Worm (Caenorhabditis elegans) whole organism, L4 larva: ENCODE data around the gene R107.5.

Experiments used
- F26F4.8 ChIP-seq: fragments of 200-800 bp; sonication (Bioruptor generic); conservative IDR thresholded peaks from 2 replicates; pipeline ENCODE4 v1.3.6; 2022; ENCODE audit warnings: missing genetic modification characterization, missing compliant biosample characterization
- F37D6.2 ChIP-seq: sonication (generic microtip); optimal IDR thresholded peaks from 2 replicates; lab custom pipeline; 2016; ENCODE audit warnings: mild to moderate bottlenecking, missing genetic modification characterization, missing compliant biosample characterization
- F49E8.2 ChIP-seq: sonication (generic microtip); optimal IDR thresholded peaks from 2 replicates; lab custom pipeline; 2016; ENCODE audit warnings: missing compliant biosample characterization, mild to moderate bottlenecking, missing genetic modification characterization, borderline replicate concordance
- T26A8.4 ChIP-seq: fragments of 200-800 bp; sonication (Bioruptor generic); IDR thresholded peaks from 2 replicates; pipeline ENCODE4 v1.3.6; 2022; ENCODE audit warnings: missing genetic modification characterization, missing compliant biosample characterization
- Y105C5A.15 ChIP-seq: fragments of 200-800 bp; sonication (Bioruptor generic); IDR thresholded peaks from 2 replicates; pipeline ENCODE4 v1.3.6; 2022; ENCODE audit warnings: missing genetic modification characterization, missing compliant biosample characterization
- ZK337.2 ChIP-seq: fragments of 200-800 bp; sonication (Bioruptor generic); IDR thresholded peaks from 2 replicates; pipeline ENCODE4 v1.3.6; 2022; ENCODE audit warnings: missing genetic modification reagents, missing genetic modification characterization, missing compliant biosample characterization
- ceh-20 ChIP-seq: fragments of 200-800 bp; sonication (Bioruptor generic); IDR thresholded peaks from 2 replicates; pipeline ENCODE4 v1.3.6; 2022; ENCODE audit warnings: missing genetic modification reagents, missing genetic modification characterization, missing compliant biosample characterization
- ceh-32 ChIP-seq: sonication (generic microtip); optimal IDR thresholded peaks from 2 replicates; lab custom pipeline; 2016; ENCODE audit warnings: mild to moderate bottlenecking, missing genetic modification characterization, missing compliant biosample characterization; ENCODE audit not compliant: poor library complexity
- ceh-62 ChIP-seq: sonication (generic microtip); optimal IDR thresholded peaks from 2 replicates; lab custom pipeline; 2017; ENCODE audit warnings: missing biosample characterization, missing genetic modification characterization
- ces-1 ChIP-seq: fragments of 150-350 bp; sonication (generic microtip); optimal IDR thresholded peaks from 4 replicates; lab custom pipeline; 2014; ENCODE audit warnings: missing biosample characterization, missing genetic modification reagents, missing genetic modification characterization
- daf-16 ChIP-seq, 3 experiments: sonication (generic microtip); optimal IDR thresholded peaks; 2 replicates each; lab custom pipeline; 2016 to 2017; ENCODE audit warnings: missing genetic modification characterization in 3 of 3, missing genetic modification reagents in 3 of 3, mild to moderate bottlenecking in 2 of 3, missing compliant biosample characterization in 2 of 3, missing biosample characterization in 1 of 3, moderate library complexity in 1 of 3
- dmd-6 ChIP-seq: fragments of 200-800 bp; sonication (Bioruptor generic); IDR thresholded peaks from 2 replicates; pipeline ENCODE4 v1.3.6; 2022; ENCODE audit warnings: missing genetic modification reagents, missing genetic modification characterization, missing compliant biosample characterization
- dmd-8 ChIP-seq: fragments of 200-800 bp; sonication (Bioruptor generic); IDR thresholded peaks from 2 replicates; pipeline ENCODE4 v1.3.6; 2022; ENCODE audit warnings: missing genetic modification characterization, missing compliant biosample characterization
- duxl-1 ChIP-seq: sonication (generic microtip); optimal IDR thresholded peaks from 2 replicates; lab custom pipeline; 2016; ENCODE audit warnings: mild to moderate bottlenecking, missing genetic modification characterization, moderate library complexity, missing compliant biosample characterization; ENCODE audit not compliant: poor library complexity
- dve-1 ChIP-seq: sonication (generic microtip); optimal IDR thresholded peaks from 2 replicates; lab custom pipeline; 2017; ENCODE audit warnings: antibody characterized with exemption, mild to moderate bottlenecking, missing genetic modification characterization, missing compliant biosample characterization; ENCODE audit not compliant: insufficient read depth
- hlh-11 ChIP-seq: fragments of 200-800 bp; sonication (Bioruptor generic); optimal IDR thresholded peaks from 2 replicates; lab custom pipeline; 2018; ENCODE audit warnings: mild to moderate bottlenecking, missing genetic modification characterization, missing compliant biosample characterization
- hlh-30 ChIP-seq: sonication (generic microtip); optimal IDR thresholded peaks from 2 replicates; lab custom pipeline; 2017; ENCODE audit warnings: antibody characterized with exemption, mild to moderate bottlenecking, missing genetic modification characterization, missing compliant biosample characterization; ENCODE audit not compliant: insufficient read depth
- jun-1 ChIP-seq: fragments of 150-350 bp; optimal IDR thresholded peaks from 2 replicates; lab custom pipeline; 2014; ENCODE audit warnings: missing biosample characterization, missing genetic modification reagents, missing genetic modification characterization
- lin-29 ChIP-seq: fragments of 200-800 bp; sonication (Bioruptor generic); IDR thresholded peaks from 2 replicates; pipeline ENCODE4 v1.3.6; 2022; ENCODE audit warnings: missing genetic modification reagents, missing genetic modification characterization, missing compliant biosample characterization
- mes-2 ChIP-seq: sonication (generic microtip); optimal IDR thresholded peaks from 2 replicates; lab custom pipeline; 2016; ENCODE audit warnings: missing genotype, mild to moderate bottlenecking, missing genetic modification characterization, missing compliant biosample characterization; ENCODE audit not compliant: poor library complexity, severe bottlenecking
- nhr-11 ChIP-seq: fragments of 150-350 bp; optimal IDR thresholded peaks from 2 replicates; lab custom pipeline; 2014; ENCODE audit warnings: missing biosample characterization, missing genetic modification characterization
- nhr-111 ChIP-seq: fragments of 200-800 bp; sonication (Bioruptor generic); optimal IDR thresholded peaks from 2 replicates; lab custom pipeline; 2018; ENCODE audit warnings: mild to moderate bottlenecking, missing genetic modification characterization, missing compliant biosample characterization
- nhr-237 ChIP-seq: sonication (generic microtip); optimal IDR thresholded peaks from 2 replicates; lab custom pipeline; 2017; ENCODE audit warnings: missing biosample characterization, missing genetic modification characterization
- nhr-25 ChIP-seq: sonication (generic microtip); optimal IDR thresholded peaks from 2 replicates; lab custom pipeline; 2017; ENCODE audit warnings: missing genetic modification characterization, mild to moderate bottlenecking, missing compliant biosample characterization, antibody characterized with exemption, moderate library complexity, borderline replicate concordance; ENCODE audit not compliant: insufficient read depth
- nhr-28 ChIP-seq: fragments of 150-350 bp; optimal IDR thresholded peaks from 2 replicates; lab custom pipeline; 2014; ENCODE audit warnings: missing biosample characterization, missing genetic modification characterization
- nhr-6 ChIP-seq: fragments of 150-350 bp; optimal IDR thresholded peaks from 2 replicates; lab custom pipeline; 2014; ENCODE audit warnings: missing biosample characterization, missing genetic modification characterization
- nhr-77 ChIP-seq: fragments of 150-350 bp; optimal IDR thresholded peaks from 2 replicates; lab custom pipeline; 2014; ENCODE audit warnings: missing biosample characterization, missing genetic modification characterization
- pha-4 ChIP-seq, 2 experiments: fragments of 150-350 bp in 1 of 2; fragments of 200-800 bp in 1 of 2; sonication (Bioruptor generic) in 1 of 2; IDR thresholded peaks in 1 of 2; optimal IDR thresholded peaks in 1 of 2; 2 replicates each; pipeline versions ENCODE4 v1.3.6 to Lab custom; 2014 to 2022; ENCODE audit warnings: missing genetic modification characterization in 2 of 2, missing genetic modification reagents in 2 of 2, missing biosample characterization in 1 of 2, missing compliant biosample characterization in 1 of 2
- php-3 ChIP-seq: fragments of 200-800 bp; sonication (Bioruptor generic); IDR thresholded peaks from 2 replicates; pipeline ENCODE4 v1.3.6; 2022; ENCODE audit warnings: missing genetic modification reagents, missing genetic modification characterization, missing compliant biosample characterization
- pqm-1 ChIP-seq: sonication (generic microtip); optimal IDR thresholded peaks from 2 replicates; lab custom pipeline; 2017; ENCODE audit warnings: missing biosample characterization, missing genetic modification characterization
- snpc-1.2 ChIP-seq: fragments of 200-800 bp; sonication (Bioruptor generic); IDR thresholded peaks from 2 replicates; pipeline ENCODE4 v1.3.6; 2022; ENCODE audit warnings: missing genetic modification reagents, missing genetic modification characterization, missing compliant biosample characterization
- tra-1 ChIP-seq: fragments of 200-800 bp; sonication (Bioruptor generic); IDR thresholded peaks from 2 replicates; pipeline ENCODE4 v1.3.6; 2022; ENCODE audit warnings: missing genetic modification reagents, missing genetic modification characterization, missing compliant biosample characterization
- zfp-2 ChIP-seq: sonication (generic microtip); optimal IDR thresholded peaks from 2 replicates; lab custom pipeline; 2016; ENCODE audit warnings: mild to moderate bottlenecking, missing genetic modification characterization, missing compliant biosample characterization
- zip-2 ChIP-seq: fragments of 150-350 bp; optimal IDR thresholded peaks from 2 replicates; lab custom pipeline; 2014; ENCODE audit warnings: missing biosample characterization, missing genetic modification characterization
- ztf-11 ChIP-seq: fragments of 150-350 bp; optimal IDR thresholded peaks from 2 replicates; lab custom pipeline; 2014; ENCODE audit warnings: missing biosample characterization, missing genetic modification characterization

The R107.5 gene

DNA sequence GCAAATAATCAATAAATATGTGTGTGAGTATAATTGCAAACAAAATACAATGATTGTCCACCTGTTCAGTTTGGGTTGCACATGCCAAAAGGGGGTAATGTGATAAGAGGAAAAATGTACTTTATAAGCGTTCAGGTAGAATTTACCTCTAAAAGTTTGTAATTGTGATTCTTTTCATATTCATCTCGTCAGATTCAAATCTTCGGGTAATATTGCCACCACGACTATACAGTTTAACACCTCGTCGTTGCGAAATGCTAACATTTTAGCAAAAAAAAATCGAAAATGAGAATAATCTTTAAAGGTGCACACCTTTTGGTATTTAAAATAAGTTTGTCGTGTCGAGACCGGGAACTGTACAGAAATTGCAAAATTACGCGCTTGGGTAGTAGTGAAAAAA lies 10.4 kb downstream of the R107.5 start, which contains the start of gene nac-2:
Gene nac-2 (minus strand): TSS at position 101 of the 400 bp plus-strand sequence.
- no peak for TF ChIP-seq jun-1
- TF ChIP-seq nhr-25, result no peak
- no peak for TF ChIP-seq Y105C5A.15
- TF ChIP-seq daf-16 (GFP tag; optimal IDR thresholded peaks at IDR 0.05; lab: Kevin White, UChicago), result no peak
- peak; percentile 15 for TF ChIP-seq daf-16 (tag; optimal IDR thresholded peaks at IDR 0.05; lab: Kevin White, UChicago)
- TF ChIP-seq duxl-1 (tag; lab: Kevin White, UChicago), result no peak
- no peak for TF ChIP-seq zip-2 (tag; lab: Kevin White, UChicago)

DNA sequence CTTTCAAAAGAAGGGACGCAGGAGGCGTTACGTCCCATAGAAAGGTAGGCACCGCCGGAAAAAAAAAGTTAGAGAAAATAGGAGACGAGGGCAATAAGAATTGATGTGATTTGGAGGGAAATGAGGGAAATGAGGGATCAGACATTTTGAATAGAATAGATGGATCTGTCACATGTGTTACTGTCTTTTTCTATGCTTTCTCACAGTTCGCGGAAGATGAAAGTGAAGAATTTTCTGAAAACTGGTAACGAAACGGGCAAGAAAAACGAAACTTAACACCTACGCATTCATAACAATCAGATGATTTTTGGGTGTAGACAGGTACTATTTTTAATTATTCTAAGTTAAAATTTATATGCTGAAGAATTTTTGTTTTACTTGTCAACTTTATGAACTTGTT lies 15.9 kb downstream of the R107.5 start, which contains the start of gene R107.9:
Gene R107.9 (plus strand): TSS at position 301 of the 400 bp plus-strand sequence.
- TF ChIP-seq pqm-1 (tag; lab: Kevin White, UChicago) (no peak), nhr-237 (tag; lab: Kevin White, UChicago) (no peak), nhr-111 (GFP tag; lab: Kevin White, UChicago) (no peak), nhr-6 (tag; lab: Kevin White, UChicago) (no peak), pha-4 (GFP tag; IDR thresholded peaks at IDR 0.05; lab: Robert Waterston, UW) (no peak), pha-4 (tag; optimal IDR thresholded peaks at IDR 0.05; lab: Kevin White, UChicago) (no peak), ceh-32 (no peak), ces-1 (GFP tag; lab: Kevin White, UChicago) (no peak), dmd-8 (GFP tag; lab: Robert Waterston, UW) (no peak), ceh-20 (no peak)
- TF ChIP-seq, all 104 proteins: peak for 0

ce11 chrIII:9035037-9035436 lies 18.6 kb downstream of the R107.5 start:
- TF ChIP-seq daf-16 (GFP tag; optimal IDR thresholded peaks at IDR 0.05; lab: Kevin White, UChicago) (no peak), daf-16 (tag; optimal IDR thresholded peaks at IDR 0.05; lab: Kevin White, UChicago) (peak; percentile 66), dmd-6 (GFP tag; lab: Robert Waterston, UW) (peak; percentile 53), pqm-1 (tag; lab: Kevin White, UChicago) (peak; percentile 88), hlh-11 (tag; lab: Kevin White, UChicago) (peak; percentile 46), dve-1 (tag; lab: Kevin White, UChicago) (peak; percentile 83), nhr-28 (tag; lab: Kevin White, UChicago) (peak; percentile 46), php-3 (peak; percentile 87), ztf-11 (no peak), snpc-1.2 (GFP tag; lab: Robert Waterston, UW) (no peak), tra-1 (GFP tag; lab: Robert Waterston, UW) (0 out of 2 replicates have a peak, but pooled peaks have one; percentile 23)

ce11 chrIII:9034133-9034532 lies 19.5 kb downstream of the R107.5 start:
- TF ChIP-seq ceh-62 (tag; lab: Kevin White, UChicago), result no peak
- TF ChIP-seq dmd-6 (GFP tag; lab: Robert Waterston, UW), result 0 out of 2 replicates have a peak, but pooled peaks have one; percentile 27

- no peak for TF ChIP-seq daf-16 (GFP tag; optimal IDR thresholded peaks at IDR 0.05; lab: Kevin White, UChicago)
- peak; percentile 61 for TF ChIP-seq daf-16 (tag; optimal IDR thresholded peaks at IDR 0.05; lab: Kevin White, UChicago)
- no peak for TF ChIP-seq T26A8.4 (GFP tag; lab: Robert Waterston, UW)
- peak; percentile 13 for TF ChIP-seq nhr-28 (tag; lab: Kevin White, UChicago)
- peak; percentile 16 for TF ChIP-seq nhr-77 (tag; lab: Kevin White, UChicago)
- TF ChIP-seq F37D6.2 (tag; lab: Kevin White, UChicago), result no peak
- peak; percentile 15 for TF ChIP-seq dve-1 (tag; lab: Kevin White, UChicago)
- TF ChIP-seq hlh-30 (tag; lab: Kevin White, UChicago), result peak; percentile 10
- peak; percentile 54 for TF ChIP-seq pqm-1 (tag; lab: Kevin White, UChicago)
These were observed 22.8 kb downstream of the R107.5 start for ce11 chrIII:9030818-9031217.

DNA sequence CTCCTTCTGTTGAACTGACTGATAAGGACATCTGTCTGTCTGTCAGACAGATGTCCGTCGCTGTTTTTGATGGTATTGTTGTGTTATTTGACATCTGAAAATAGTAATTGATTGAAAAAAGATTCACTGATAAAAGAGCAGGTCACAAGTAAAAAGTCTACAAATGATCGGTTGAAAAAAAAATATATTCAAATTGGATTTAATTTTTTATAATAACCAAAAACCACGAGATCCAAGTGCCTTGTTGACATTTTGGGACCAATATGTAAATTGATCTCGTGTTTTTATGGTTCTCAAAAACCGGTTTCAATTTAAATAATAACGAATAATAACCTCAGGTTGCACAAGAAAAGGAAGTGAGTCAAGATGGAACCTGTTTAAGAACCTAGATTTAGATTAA lies 26.6 kb downstream of the R107.5 start, which contains the start of gene F59B2.13:
Gene F59B2.13 (minus strand): TSS at position 101 of the 400 bp plus-strand sequence.
- no peak for TF ChIP-seq zip-2 (tag; lab: Kevin White, UChicago)
- TF ChIP-seq mes-2 (tag; lab: Kevin White, UChicago), result no peak
- TF ChIP-seq lin-29 (GFP tag; lab: Robert Waterston, UW), result no peak
- no peak for TF ChIP-seq zfp-2 (tag; lab: Kevin White, UChicago)
- TF ChIP-seq F26F4.8 (GFP tag; lab: Robert Waterston, UW), result no peak
- no peak for TF ChIP-seq ZK337.2
- no peak for TF ChIP-seq F49E8.2
- no peak for TF ChIP-seq nhr-11 (tag; lab: Kevin White, UChicago)
- TF ChIP-seq jun-1, result no peak
- TF ChIP-seq, all 104 proteins: peak for 0
